Fruit fly (Drosophila melanogaster) whole organism, wandering third instar larva: ENCODE results near the gene PH4alphaEFB.

ENCODE experiments used
- Abd-B ChIP-seq: fragments of >200 bp; optimal IDR thresholded peaks from 2 replicates; lab custom pipeline; 2017; ENCODE audit warnings: missing biosample characterization, missing genetic modification characterization
- CG32264 ChIP-seq: fragments of 200-800 bp; sonication (Bioruptor generic); optimal IDR thresholded peaks from 2 replicates; lab custom pipeline; 2016; ENCODE audit warnings: missing biosample characterization, missing genetic modification characterization
- CG9705 ChIP-seq: fragments of 200-800 bp; sonication (Bioruptor generic); optimal IDR thresholded peaks from 2 replicates; lab custom pipeline; 2018; ENCODE audit warnings: missing biosample characterization, mild to moderate bottlenecking, missing genetic modification characterization
- CrebA ChIP-seq: fragments of 200-800 bp; sonication (Bioruptor generic); optimal IDR thresholded peaks from 2 replicates; lab custom pipeline; 2016; ENCODE audit warnings: missing biosample characterization, mild to moderate bottlenecking, missing genetic modification characterization, borderline replicate concordance
- Dfd ChIP-seq: fragments of >200 bp; optimal IDR thresholded peaks from 2 replicates; lab custom pipeline; 2017; ENCODE audit warnings: missing biosample characterization, missing genetic modification characterization
- Dif ChIP-seq: fragments of 200-275, 200-300 bp; sonication (Bioruptor generic); optimal IDR thresholded peaks from 2 replicates; lab custom pipeline; 2018; ENCODE audit warnings: missing biosample characterization, missing genetic modification characterization; ENCODE audit not compliant: partially characterized antibody
- GATAd ChIP-seq: sonication (Bioruptor generic); optimal IDR thresholded peaks from 2 replicates; lab custom pipeline; 2016; ENCODE audit warnings: missing biosample characterization, missing genetic modification characterization
- HLH106 ChIP-seq: fragments of 200-800 bp; optimal IDR thresholded peaks from 3 replicates; lab custom pipeline; 2019; ENCODE audit warnings: missing biosample characterization, mild to moderate bottlenecking, missing genetic modification characterization, moderate library complexity
- Hnf4 ChIP-seq: fragments of 200-800 bp; sonication (Bioruptor generic); optimal IDR thresholded peaks from 2 replicates; lab custom pipeline; 2016; ENCODE audit warnings: missing biosample characterization, mild to moderate bottlenecking, missing genetic modification characterization
- Hr78 ChIP-seq: fragments of >200 bp; optimal IDR thresholded peaks from 2 replicates; lab custom pipeline; 2017; ENCODE audit warnings: missing biosample characterization, missing genetic modification characterization
- Hr83 ChIP-seq: fragments of 200-300 bp; sonication (Bioruptor generic); optimal IDR thresholded peaks from 2 replicates; lab custom pipeline; 2016; ENCODE audit warnings: missing biosample characterization, mild to moderate bottlenecking, missing genetic modification characterization, moderate library complexity; ENCODE audit not compliant: poor library complexity, severe bottlenecking
- Jra ChIP-seq: sonication (Bioruptor generic); optimal IDR thresholded peaks from 2 replicates; lab custom pipeline; 2016; ENCODE audit warnings: missing biosample characterization, missing genetic modification characterization
- Mio ChIP-seq: sonication (Bioruptor generic); optimal IDR thresholded peaks from 2 replicates; lab custom pipeline; 2016; ENCODE audit warnings: missing biosample characterization, missing genetic modification characterization
- Myc ChIP-seq: fragments of >200 bp; optimal IDR thresholded peaks from 2 replicates; lab custom pipeline; 2017
- N ChIP-seq: fragments of >200 bp; optimal IDR thresholded peaks from 2 replicates; lab custom pipeline; 2018; ENCODE audit warnings: missing biosample characterization, missing external identifiers, missing genetic modification characterization
- OdsH ChIP-seq: fragments of 200-800 bp; sonication (Bioruptor generic); optimal IDR thresholded peaks from 2 replicates; lab custom pipeline; 2016; ENCODE audit warnings: missing biosample characterization, mild to moderate bottlenecking, missing genetic modification characterization
- Rel ChIP-seq, 2 experiments: fragments of 200-800 bp; sonication (Bioruptor generic) in 1 of 2; optimal IDR thresholded peaks; 2 replicates in 1 of 2; 3 replicates in 1 of 2; lab custom pipeline; 2016 to 2019; ENCODE audit warnings: mild to moderate bottlenecking in 2 of 2, missing biosample characterization in 2 of 2, missing genetic modification characterization in 2 of 2, moderate library complexity in 1 of 2
- Sp1 ChIP-seq: fragments of 200-800 bp; sonication (Bioruptor generic); optimal IDR thresholded peaks from 3 replicates; lab custom pipeline; 2019; ENCODE audit warnings: missing biosample characterization, mild to moderate bottlenecking, missing genetic modification characterization, moderate library complexity
- Vsx2 ChIP-seq: fragments of 200-300, 225-300 bp; sonication (Bioruptor generic); optimal IDR thresholded peaks from 2 replicates; lab custom pipeline; 2018; ENCODE audit warnings: missing biosample characterization, missing genetic modification characterization; ENCODE audit not compliant: partially characterized antibody
- br ChIP-seq: fragments of 200-800 bp; sonication (Bioruptor generic); optimal IDR thresholded peaks from 2 replicates; lab custom pipeline; 2016; ENCODE audit warnings: missing biosample characterization, missing genetic modification characterization
- brk ChIP-seq: fragments of 200-800 bp; sonication (Bioruptor generic); optimal IDR thresholded peaks from 2 replicates; lab custom pipeline; 2016; ENCODE audit warnings: missing biosample characterization, mild to moderate bottlenecking, missing genetic modification characterization
- dl ChIP-seq, 2 experiments: fragments of 175-275, 200-275 bp in 1 of 2; fragments of 200-275 bp in 1 of 2; sonication (Bioruptor generic); optimal IDR thresholded peaks; lab custom pipeline; 2018; ENCODE audit warnings: mild to moderate bottlenecking in 2 of 2, missing biosample characterization in 2 of 2, missing genetic modification characterization in 2 of 2, moderate library complexity in 2 of 2; ENCODE audit not compliant: partially characterized antibody in 2 of 2, insufficient read depth in 1 of 2
- dmrt93B ChIP-seq: fragments of 200-800 bp; sonication (Bioruptor generic); optimal IDR thresholded peaks from 2 replicates; lab custom pipeline; 2018; ENCODE audit warnings: missing biosample characterization, mild to moderate bottlenecking, missing genetic modification characterization
- dsf ChIP-seq: sonication (Bioruptor generic); optimal IDR thresholded peaks from 2 replicates; lab custom pipeline; 2016; ENCODE audit warnings: missing biosample characterization, missing genetic modification characterization, borderline replicate concordance
- ey ChIP-seq: fragments of 200-800 bp; sonication (Bioruptor generic); optimal IDR thresholded peaks from 2 replicates; lab custom pipeline; 2016; ENCODE audit warnings: missing biosample characterization, missing genetic modification characterization
- foxo ChIP-seq, 2 experiments: fragments of 200-800 bp; sonication (Bioruptor generic); optimal IDR thresholded peaks; 2 replicates in 1 of 2; 3 replicates in 1 of 2; lab custom pipeline; 2016 to 2017; ENCODE audit warnings: missing biosample characterization in 2 of 2, missing genetic modification characterization in 2 of 2
- fru ChIP-seq: fragments of 200-800 bp; sonication (Bioruptor generic); optimal IDR thresholded peaks from 3 replicates; lab custom pipeline; 2016; ENCODE audit warnings: missing biosample characterization, mild to moderate bottlenecking, missing genetic modification characterization
- h ChIP-seq: fragments of 200-800 bp; sonication (Bioruptor generic); optimal IDR thresholded peaks from 3 replicates; lab custom pipeline; 2016; ENCODE audit warnings: missing biosample characterization, mild to moderate bottlenecking, missing genetic modification characterization
- jim ChIP-seq: fragments of 175-275, 200-325 bp; sonication (Bioruptor generic); optimal IDR thresholded peaks from 2 replicates; lab custom pipeline; 2016; ENCODE audit warnings: missing biosample characterization, mild to moderate bottlenecking, missing genetic modification characterization
- lola ChIP-seq: fragments of >200 bp; optimal IDR thresholded peaks from 2 replicates; lab custom pipeline; 2017; ENCODE audit warnings: missing biosample characterization, missing genetic modification characterization
- pan ChIP-seq: fragments of >200 bp; optimal IDR thresholded peaks from 2 replicates; lab custom pipeline; 2017
- psq ChIP-seq: fragments of 200-800 bp; sonication (Bioruptor generic); optimal IDR thresholded peaks from 3 replicates; lab custom pipeline; 2017; ENCODE audit warnings: missing biosample characterization, mild to moderate bottlenecking, missing genetic modification characterization, moderate library complexity
- rgr ChIP-seq: fragments of 200-800 bp; sonication (Bioruptor generic); optimal IDR thresholded peaks from 3 replicates; lab custom pipeline; 2016; ENCODE audit warnings: missing biosample characterization, mild to moderate bottlenecking, missing genetic modification characterization
- sage ChIP-seq: fragments of 200-800 bp; sonication (Bioruptor generic); optimal IDR thresholded peaks from 2 replicates; lab custom pipeline; 2016; ENCODE audit warnings: missing biosample characterization, mild to moderate bottlenecking, missing genetic modification characterization
- sv ChIP-seq: fragments of 200-800 bp; sonication (Bioruptor generic); optimal IDR thresholded peaks from 3 replicates; lab custom pipeline; 2016; ENCODE audit warnings: missing biosample characterization, missing genetic modification characterization
- tai ChIP-seq: sonication (Bioruptor generic); optimal IDR thresholded peaks from 2 replicates; lab custom pipeline; 2016; ENCODE audit warnings: missing biosample characterization, missing genetic modification characterization
- usp ChIP-seq: fragments of >200 bp; optimal IDR thresholded peaks from 2 replicates; lab custom pipeline; 2017; ENCODE audit warnings: missing biosample characterization, missing genetic modification characterization
- woc ChIP-seq: sonication (Bioruptor generic); optimal IDR thresholded peaks from 2 replicates; lab custom pipeline; 2016; ENCODE audit warnings: missing biosample characterization, mild to moderate bottlenecking, missing genetic modification characterization

PH4alphaEFB gene

dm6 chr3R:30465775-30466494 is at the start of gene PH4alphaEFB:
Gene PH4alphaEFB, plus strand, starts transcription at chr3R:30466050.
- TF ChIP-seq Hr78 = no peak
- no peak for TF ChIP-seq psq
- no peak for TF ChIP-seq Dfd (GFP tag; lab: Kevin White, UChicago)
- no peak for TF ChIP-seq br (GFP tag; lab: Kevin White, UChicago)
- TF ChIP-seq sv = no peak
- TF ChIP-seq woc = no peak
- TF ChIP-seq usp (GFP tag; lab: Kevin White, UChicago) = no peak
- no peak for TF ChIP-seq dsf
- no peak for TF ChIP-seq jim
- no peak for TF ChIP-seq dmrt93B (GFP tag; lab: Kevin White, UChicago)
- no peak for TF ChIP-seq Hnf4 (GFP tag; lab: Kevin White, UChicago)
- peak; percentile 78 for TF ChIP-seq sage
- TF ChIP-seq Rel (GFP tag; optimal IDR thresholded peaks at IDR 0.05; lab: Kevin White, UChicago) = no peak
- peak; percentile 63 for TF ChIP-seq Rel (tag; optimal IDR thresholded peaks at IDR 0.05; lab: Kevin White, UChicago)
- no peak for TF ChIP-seq Hr83
- no peak for TF ChIP-seq Abd-B (GFP tag; lab: Kevin White, UChicago)
- TF ChIP-seq Jra (GFP tag; lab: Kevin White, UChicago) = peak; percentile 20
- no peak for TF ChIP-seq CG32264 (GFP tag; lab: Kevin White, UChicago)
- TF ChIP-seq CG9705 (GFP tag; lab: Kevin White, UChicago) = no peak
- no peak for TF ChIP-seq ey (GFP tag; lab: Kevin White, UChicago)
- no peak for TF ChIP-seq CrebA
- TF ChIP-seq dl (GFP tag; optimal IDR thresholded peaks at IDR 0.05; lab: Kevin White, UChicago; ENCODE audit: insufficient read depth in 1 of 2, partially characterized antibody in 2 of 2) = peak in 1 of 2 experiments; percentile 16
- no peak for TF ChIP-seq Mio (GFP tag; lab: Kevin White, UChicago)
- no peak for TF ChIP-seq h (GFP tag; lab: Kevin White, UChicago)
- TF ChIP-seq GATAd (GFP tag; lab: Kevin White, UChicago) = no peak
- no peak for TF ChIP-seq HLH106 (tag; lab: Kevin White, UChicago)
- no peak for TF ChIP-seq pan (lab: Kevin White, UChicago)
- no peak for TF ChIP-seq OdsH (GFP tag; lab: Kevin White, UChicago)
- no peak for TF ChIP-seq rgr
- TF ChIP-seq foxo (GFP tag; optimal IDR thresholded peaks at IDR 0.05; lab: Kevin White, UChicago) = no peak
- TF ChIP-seq Vsx2 (GFP tag; lab: Kevin White, UChicago) = peak; percentile 31
- TF ChIP-seq lola (GFP tag; lab: Kevin White, UChicago) = no peak
- no peak for TF ChIP-seq tai (GFP tag; lab: Kevin White, UChicago)
- peak; percentile 8 for TF ChIP-seq Dif (GFP tag; lab: Kevin White, UChicago)
- TF ChIP-seq N (GFP tag; lab: Kevin White, UChicago) = no peak
- TF ChIP-seq Myc = peak; percentile 30
- peak; percentile 56 for TF ChIP-seq brk (GFP tag; lab: Kevin White, UChicago)
- TF ChIP-seq Sp1 = peak; percentile 4
- no peak for TF ChIP-seq fru (GFP tag; lab: Kevin White, UChicago)

dm6 chr3R:30416765-30417274 is 49.0 kb upstream of the PH4alphaEFB start:
- TF ChIP-seq Myc = no peak
- TF ChIP-seq CG32264 (GFP tag; lab: Kevin White, UChicago) = no peak
- TF ChIP-seq GATAd (GFP tag; lab: Kevin White, UChicago) = no peak
- no peak for TF ChIP-seq Mio (GFP tag; lab: Kevin White, UChicago)
- TF ChIP-seq Rel (GFP tag; optimal IDR thresholded peaks at IDR 0.05; lab: Kevin White, UChicago) = no peak
- no peak for TF ChIP-seq Rel (tag; optimal IDR thresholded peaks at IDR 0.05; lab: Kevin White, UChicago)
